Fruit fly (Drosophila melanogaster) whole organism, adult: ENCODE results near the gene Oat.

ENCODE experiments used
- CG12768 ChIP-seq: fragments of 200-800 bp; sonication (Bioruptor generic); optimal IDR thresholded peaks from 2 replicates; lab custom pipeline; 2017; ENCODE audit warnings: missing biosample characterization, missing genetic modification characterization, mild to moderate bottlenecking, moderate library complexity, missing genetic modification reagents
- CG1620 ChIP-seq: fragments of 200-800 bp; sonication (Bioruptor generic); optimal IDR thresholded peaks from 2 replicates; lab custom pipeline; 2016; ENCODE audit warnings: missing biosample characterization, missing genetic modification characterization
- CG7045 ChIP-seq: fragments of 200-800 bp; sonication (Bioruptor generic); optimal IDR thresholded peaks from 2 replicates; lab custom pipeline; 2017; ENCODE audit warnings: missing biosample characterization, mild to moderate bottlenecking, missing genetic modification characterization
- CG7101 ChIP-seq: fragments of 200-800 bp; sonication (Bioruptor generic); optimal IDR thresholded peaks from 2 replicates; lab custom pipeline; 2018; ENCODE audit warnings: missing biosample characterization, mild to moderate bottlenecking, missing genetic modification characterization, moderate library complexity
- Clk ChIP-seq: fragments of 200-800 bp; sonication (Bioruptor generic); optimal IDR thresholded peaks from 2 replicates; lab custom pipeline; 2017; ENCODE audit warnings: missing biosample characterization, missing genetic modification characterization
- Crg-1 ChIP-seq: fragments of 200-800 bp; sonication (Bioruptor generic); optimal IDR thresholded peaks from 2 replicates; lab custom pipeline; 2016; ENCODE audit warnings: missing biosample characterization, missing genetic modification characterization
- bab1 ChIP-seq: fragments of 200-800 bp; sonication (Bioruptor generic); optimal IDR thresholded peaks from 3 replicates; lab custom pipeline; 2019; ENCODE audit warnings: missing biosample characterization, mild to moderate bottlenecking, missing genetic modification characterization, moderate library complexity
- cic ChIP-seq: fragments of 200-800 bp; sonication (Bioruptor generic); optimal IDR thresholded peaks from 2 replicates; lab custom pipeline; 2017; ENCODE audit warnings: missing biosample characterization, mild to moderate bottlenecking, missing genetic modification characterization, moderate library complexity
- cnc ChIP-seq, 2 experiments: fragments of >200 bp; optimal IDR thresholded peaks; 2 replicates each; lab custom pipeline; 2017
- kay ChIP-seq: fragments of 200-800 bp; sonication (Bioruptor generic); peaks from one replicate; lab custom pipeline; 2016; ENCODE audit warnings: missing biosample characterization, missing genetic modification characterization, borderline replicate concordance
- ovo ChIP-seq: fragments of 200-800 bp; sonication (Bioruptor generic); optimal IDR thresholded peaks from 2 replicates; lab custom pipeline; 2016; ENCODE audit warnings: missing biosample characterization, missing genetic modification characterization
- pad ChIP-seq: fragments of 200-800 bp; sonication (Bioruptor generic); optimal IDR thresholded peaks from 3 replicates; lab custom pipeline; 2017; ENCODE audit warnings: missing biosample characterization, missing genetic modification characterization, mild to moderate bottlenecking, moderate library complexity, missing genetic modification reagents
- tj ChIP-seq: fragments of 200-800 bp; sonication (Bioruptor generic); optimal IDR thresholded peaks from 3 replicates; lab custom pipeline; 2017; ENCODE audit warnings: missing biosample characterization, mild to moderate bottlenecking, missing genetic modification characterization, moderate library complexity

- TF ChIP-seq CG12768 (GFP tag; lab: Kevin White, UChicago) (peak; percentile 28), tj (peak; percentile 65), CG7045 (GFP tag; lab: Kevin White, UChicago) (peak; percentile 75), kay (GFP tag; lab: Kevin White, UChicago) (peak; percentile 69), cnc (optimal IDR thresholded peaks at IDR 0.05; lab: Kevin White, UChicago) (no peak), CG1620 (GFP tag; lab: Kevin White, UChicago) (no peak), cic (GFP tag; lab: Kevin White, UChicago) (no peak), bab1 (GFP tag; lab: Kevin White, UChicago) (peak; percentile 87), Clk (GFP tag; lab: Kevin White, UChicago) (no peak), CG7101 (peak; percentile 84), Crg-1 (no peak), pad (GFP tag; lab: Kevin White, UChicago) (peak; percentile 29), ovo (GFP tag; lab: Kevin White, UChicago) (no peak)
These were observed 14.7 kb downstream of the Oat start for dm6 chr3L:19634788-19635448.
